Worm (Caenorhabditis elegans) whole organism, L3 larva: Measurements from ENCODE around the gene str-166.

Experiments used
- R02D3.7 ChIP-seq: fragments of 150-350 bp; optimal IDR thresholded peaks from 2 replicates; lab custom pipeline; 2014; ENCODE audit warnings: missing biosample characterization, missing genetic modification characterization
- ZK546.5 ChIP-seq: sonication (generic microtip); optimal IDR thresholded peaks from 2 replicates; lab custom pipeline; 2017; ENCODE audit warnings: missing biosample characterization, missing genetic modification characterization
- aly-2 ChIP-seq: fragments of 150-350 bp; optimal IDR thresholded peaks from 2 replicates; lab custom pipeline; 2014; ENCODE audit warnings: missing biosample characterization, missing genetic modification characterization
- ama-1 ChIP-seq: fragments of 150-350 bp; optimal IDR thresholded peaks from 2 replicates; lab custom pipeline; 2018
- ceh-28 ChIP-seq: fragments of 150-350 bp; optimal IDR thresholded peaks from 2 replicates; lab custom pipeline; 2014; ENCODE audit warnings: missing biosample characterization, missing genetic modification reagents, missing genetic modification characterization
- ceh-82 ChIP-seq: fragments of 150-350 bp; optimal IDR thresholded peaks from 2 replicates; lab custom pipeline; 2014; ENCODE audit warnings: missing biosample characterization, missing genetic modification characterization
- ceh-9 ChIP-seq: sonication (generic microtip); optimal IDR thresholded peaks from 2 replicates; lab custom pipeline; 2018; ENCODE audit warnings: missing biosample characterization, missing genetic modification characterization
- daf-12 ChIP-seq: fragments of 150-350 bp; optimal IDR thresholded peaks from 2 replicates; lab custom pipeline; 2014; ENCODE audit warnings: missing biosample characterization, missing genetic modification reagents, missing genetic modification characterization
- egl-27 ChIP-seq: sonication (generic microtip); optimal IDR thresholded peaks from 4 replicates; lab custom pipeline; 2017; ENCODE audit warnings: missing biosample characterization, missing genetic modification reagents, missing genetic modification characterization
- egl-5 ChIP-seq: fragments of 150-350 bp; optimal IDR thresholded peaks from 2 replicates; lab custom pipeline; 2017; ENCODE audit warnings: missing biosample characterization, missing genetic modification reagents, missing genetic modification characterization, inconsistent platforms
- elt-1 ChIP-seq: fragments of 150-350 bp; optimal IDR thresholded peaks from 2 replicates; lab custom pipeline; 2014; ENCODE audit warnings: missing biosample characterization, missing genetic modification characterization
- elt-2 ChIP-seq: sonication (generic microtip); optimal IDR thresholded peaks from 2 replicates; lab custom pipeline; 2016; ENCODE audit warnings: missing genetic modification reagents, mild to moderate bottlenecking, missing genetic modification characterization, missing compliant biosample characterization
- elt-3 ChIP-seq, 3 experiments: fragments of 150-350 bp in 1 of 3; sonication (generic microtip) in 2 of 3; optimal IDR thresholded peaks; 2 replicates in 2 of 3; 4 replicates in 1 of 3; lab custom pipeline; 2014 to 2017; ENCODE audit warnings: missing biosample characterization in 3 of 3, missing genetic modification characterization in 3 of 3
- fkh-10 ChIP-seq: sonication (generic microtip); optimal IDR thresholded peaks from 2 replicates; lab custom pipeline; 2017; ENCODE audit warnings: missing biosample characterization, missing genetic modification reagents, missing genetic modification characterization
- fos-1 ChIP-seq: fragments of 150-350 bp; optimal IDR thresholded peaks from 2 replicates; lab custom pipeline; 2014; ENCODE audit warnings: missing biosample characterization, missing genetic modification characterization
- hmg-11 ChIP-seq: sonication (generic microtip); optimal IDR thresholded peaks from 2 replicates; lab custom pipeline; 2016; ENCODE audit warnings: missing genetic modification characterization, missing compliant biosample characterization
- jun-1 ChIP-seq: fragments of 150-350 bp; optimal IDR thresholded peaks from 2 replicates; lab custom pipeline; 2014; ENCODE audit warnings: missing biosample characterization, missing genetic modification reagents, missing genetic modification characterization
- lin-15B ChIP-seq: fragments of 150-350 bp; optimal IDR thresholded peaks from 2 replicates; lab custom pipeline; 2014; ENCODE audit warnings: missing biosample characterization, missing genetic modification characterization
- lin-39 ChIP-seq: fragments of 150-350 bp; optimal IDR thresholded peaks from 2 replicates; lab custom pipeline; 2018; ENCODE audit warnings: missing biosample characterization, missing genetic modification reagents, missing genetic modification characterization
- lsy-12 ChIP-seq: sonication (generic microtip); optimal IDR thresholded peaks from 2 replicates; lab custom pipeline; 2016; ENCODE audit warnings: mild to moderate bottlenecking, missing genetic modification characterization, missing compliant biosample characterization
- mdl-1 ChIP-seq: fragments of 150-350 bp; optimal IDR thresholded peaks from 2 replicates; lab custom pipeline; 2014; ENCODE audit warnings: missing biosample characterization, missing genetic modification characterization
- mml-1 ChIP-seq: fragments of 150-350 bp; sonication (generic microtip); optimal IDR thresholded peaks from 3 replicates; lab custom pipeline; 2014; ENCODE audit warnings: missing biosample characterization, missing genetic modification characterization
- nfya-1 ChIP-seq: sonication (generic microtip); optimal IDR thresholded peaks from 2 replicates; lab custom pipeline; 2017; ENCODE audit warnings: missing genetic modification characterization, mild to moderate bottlenecking, missing compliant biosample characterization, antibody characterized with exemption, moderate library complexity; ENCODE audit not compliant: insufficient read depth
- nhr-11 ChIP-seq: fragments of 150-350 bp; optimal IDR thresholded peaks from 2 replicates; lab custom pipeline; 2014; ENCODE audit warnings: missing biosample characterization, missing genetic modification characterization
- nhr-23 ChIP-seq: fragments of 150-350 bp; optimal IDR thresholded peaks from 2 replicates; lab custom pipeline; 2014; ENCODE audit warnings: missing biosample characterization, missing genetic modification reagents, missing genetic modification characterization
- nhr-237 ChIP-seq: fragments of 150-350 bp; optimal IDR thresholded peaks from 2 replicates; lab custom pipeline; 2014; ENCODE audit warnings: missing biosample characterization, missing genetic modification characterization
- nhr-25 ChIP-seq: sonication (generic microtip); optimal IDR thresholded peaks from 2 replicates; lab custom pipeline; 2017; ENCODE audit warnings: missing biosample characterization, missing genetic modification characterization
- nhr-43 ChIP-seq: sonication (generic microtip); optimal IDR thresholded peaks from 2 replicates; lab custom pipeline; 2016; ENCODE audit warnings: mild to moderate bottlenecking, missing genetic modification characterization, missing compliant biosample characterization; ENCODE audit not compliant: poor library complexity, severe bottlenecking
- nhr-67 ChIP-seq: fragments of 150-350 bp; optimal IDR thresholded peaks from 2 replicates; lab custom pipeline; 2014; ENCODE audit warnings: missing biosample characterization, missing genetic modification characterization
- nhr-76 ChIP-seq: fragments of 150-350 bp; sonication (generic microtip); optimal IDR thresholded peaks from 5 replicates; lab custom pipeline; 2014; ENCODE audit warnings: missing biosample characterization, missing genetic modification characterization
- nhr-77 ChIP-seq: fragments of 150-350 bp; optimal IDR thresholded peaks from 2 replicates; lab custom pipeline; 2014; ENCODE audit warnings: missing biosample characterization, missing genetic modification characterization
- pha-4 ChIP-seq: fragments of 150-350 bp; optimal IDR thresholded peaks from 2 replicates; lab custom pipeline; 2014; ENCODE audit warnings: missing biosample characterization, missing genetic modification reagents, missing genetic modification characterization
- pqm-1 ChIP-seq: fragments of 150-350 bp; optimal IDR thresholded peaks from 2 replicates; lab custom pipeline; 2017; ENCODE audit warnings: missing biosample characterization, missing genetic modification characterization, inconsistent platforms
- sea-2 ChIP-seq: fragments of 150-350 bp; sonication (generic microtip); optimal IDR thresholded peaks from 4 replicates; lab custom pipeline; 2014; ENCODE audit warnings: missing biosample characterization, missing genetic modification reagents, missing genetic modification characterization
- skn-1 ChIP-seq: fragments of 150-350 bp; optimal IDR thresholded peaks from 2 replicates; lab custom pipeline; 2014; ENCODE audit warnings: missing biosample characterization, missing genetic modification characterization
- snpc-4 ChIP-seq: fragments of 150-350 bp; optimal IDR thresholded peaks from 2 replicates; lab custom pipeline; 2014; ENCODE audit warnings: missing biosample characterization, missing genetic modification characterization
- unc-62 ChIP-seq: fragments of 150-350 bp; sonication (generic microtip); optimal IDR thresholded peaks from 4 replicates; lab custom pipeline; 2014; ENCODE audit warnings: missing biosample characterization, missing genetic modification reagents, missing genetic modification characterization
- zag-1 ChIP-seq: fragments of 150-350 bp; optimal IDR thresholded peaks from 2 replicates; lab custom pipeline; 2014; ENCODE audit warnings: missing biosample characterization, missing genetic modification characterization
- ztf-4 ChIP-seq: fragments of 150-350 bp; optimal IDR thresholded peaks from 2 replicates; lab custom pipeline; 2014; ENCODE audit warnings: missing biosample characterization, missing genetic modification characterization

The str-166 gene

ce11 chrIV:4903961-4904360, 19.9 kb downstream of the str-166 start, which contains the start of gene str-161:
TSS of gene str-161 (minus strand) at chrIV:4904061.
- TF ChIP-seq nhr-237 (no peak), elt-2 (tag; lab: Kevin White, UChicago) (no peak), nhr-77 (tag; lab: Kevin White, UChicago) (no peak), lsy-12 (tag; lab: Kevin White, UChicago) (no peak), jun-1 (tag; lab: Kevin White, UChicago) (no peak), snpc-4 (tag; lab: Kevin White, UChicago) (no peak), pha-4 (tag; lab: Kevin White, UChicago) (no peak), nhr-67 (no peak), sea-2 (no peak), nhr-11 (tag; lab: Kevin White, UChicago) (no peak), egl-5 (no peak)

ce11 chrIV:4905645-4906135, 21.6 kb downstream of the str-166 start, which contains the start of gene T08B6.4:
TSS of gene T08B6.4 (plus strand) at chrIV:4905695.
- TF ChIP-seq nhr-25 (tag; lab: Kevin White, UChicago) (no peak), ceh-28 (peak; percentile 79), aly-2 (tag; lab: Kevin White, UChicago) (no peak)

ce11 chrIV:4909039-4909438, 25.0 kb downstream of the str-166 start, which contains the start of gene str-159:
TSS of gene str-159 (plus strand) at chrIV:4909339.
- TF ChIP-seq elt-1 (tag; lab: Kevin White, UChicago) = no peak
- no peak for TF ChIP-seq ceh-28
- no peak for TF ChIP-seq ama-1 (lab: Kevin White, UChicago)
- TF ChIP-seq R02D3.7 (tag; lab: Kevin White, UChicago) = no peak
- no peak for TF ChIP-seq lsy-12 (tag; lab: Kevin White, UChicago)
- no peak for TF ChIP-seq ztf-4 (tag; lab: Kevin White, UChicago)
- TF ChIP-seq egl-27 (tag; lab: Kevin White, UChicago) = no peak
- no peak for TF ChIP-seq unc-62
- no peak for TF ChIP-seq nhr-43 (tag; lab: Kevin White, UChicago)
- TF ChIP-seq ceh-9 (tag; lab: Kevin White, UChicago) = no peak
- TF ChIP-seq zag-1 (tag; lab: Kevin White, UChicago) = no peak
- TF ChIP-seq elt-3 (tag; optimal IDR thresholded peaks at IDR 0.05; lab: Kevin White, UChicago) = no peak
- no peak for TF ChIP-seq mml-1 (tag; lab: Kevin White, UChicago)
- no peak for TF ChIP-seq hmg-11 (tag; lab: Kevin White, UChicago)
- TF ChIP-seq ceh-82 = no peak
- TF ChIP-seq daf-12 (tag; lab: Kevin White, UChicago) = no peak
- TF ChIP-seq nhr-77 (tag; lab: Kevin White, UChicago) = no peak
- no peak for TF ChIP-seq nfya-1
- TF ChIP-seq pqm-1 (tag; lab: Kevin White, UChicago) = no peak
- TF ChIP-seq jun-1 (tag; lab: Kevin White, UChicago) = no peak

ce11 chrIV:4913090-4913489, 29.0 kb downstream of the str-166 start, which contains the start of gene str-156:
TSS of gene str-156 (plus strand) at chrIV:4913390.
- no peak for TF ChIP-seq aly-2 (tag; lab: Kevin White, UChicago)
- no peak for TF ChIP-seq skn-1 (tag; lab: Kevin White, UChicago)
- no peak for TF ChIP-seq sea-2

- TF ChIP-seq elt-1 (tag; lab: Kevin White, UChicago) (no peak), elt-2 (tag; lab: Kevin White, UChicago) (no peak), nfya-1 (no peak), snpc-4 (tag; lab: Kevin White, UChicago) (no peak), pqm-1 (tag; lab: Kevin White, UChicago) (no peak)
These were observed 31.6 kb downstream of the str-166 start, which contains the start of gene str-155 for ce11 chrIV:4915689-4916088. TSS of gene str-155 (plus strand) at chrIV:4915989.

ce11 chrIV:4917774-4918173, 33.7 kb downstream of the str-166 start, which contains the start of gene str-158:
TSS of gene str-158 (plus strand) at chrIV:4918074.
- no peak for TF ChIP-seq ZK546.5 (tag; lab: Kevin White, UChicago)
- no peak for TF ChIP-seq lin-39
- no peak for TF ChIP-seq ztf-4 (tag; lab: Kevin White, UChicago)
- no peak for TF ChIP-seq nhr-25 (tag; lab: Kevin White, UChicago)
- TF ChIP-seq ceh-9 (tag; lab: Kevin White, UChicago) = no peak
- TF ChIP-seq mdl-1 (tag; lab: Kevin White, UChicago) = no peak
- TF ChIP-seq zag-1 (tag; lab: Kevin White, UChicago) = no peak
- TF ChIP-seq fkh-10 (GFP tag; lab: Kevin White, UChicago) = no peak
- TF ChIP-seq nhr-237 = no peak
- TF ChIP-seq pqm-1 (tag; lab: Kevin White, UChicago) = no peak
- no peak for TF ChIP-seq nhr-76 (tag; lab: Kevin White, UChicago)
- no peak for TF ChIP-seq nhr-77 (tag; lab: Kevin White, UChicago)
- TF ChIP-seq pha-4 (tag; lab: Kevin White, UChicago) = no peak
- TF ChIP-seq ceh-28 = no peak
- no peak for TF ChIP-seq fos-1 (tag; lab: Kevin White, UChicago)
- no peak for TF ChIP-seq sea-2
- no peak for TF ChIP-seq nhr-23 (tag; lab: Kevin White, UChicago)
- TF ChIP-seq lin-15B (tag; lab: Kevin White, UChicago) = no peak
- TF ChIP-seq nhr-67 = no peak
- TF ChIP-seq, all 47 proteins: peak for 0
